Fruit fly (Drosophila melanogaster) whole organism, adult: ENCODE results near the gene crc.

Source experiments
- CG5204 ChIP-seq: fragments of 200-800 bp; sonication (Bioruptor generic); optimal IDR thresholded peaks from 2 replicates; lab custom pipeline; 2016; ENCODE audit warnings: missing biosample characterization, missing genetic modification characterization
- Clk ChIP-seq: fragments of 200-800 bp; sonication (Bioruptor generic); optimal IDR thresholded peaks from 2 replicates; lab custom pipeline; 2017; ENCODE audit warnings: missing biosample characterization, missing genetic modification characterization
- Crg-1 ChIP-seq: fragments of 200-800 bp; sonication (Bioruptor generic); optimal IDR thresholded peaks from 2 replicates; lab custom pipeline; 2016; ENCODE audit warnings: missing biosample characterization, missing genetic modification characterization
- bab1 ChIP-seq: fragments of 200-800 bp; sonication (Bioruptor generic); optimal IDR thresholded peaks from 3 replicates; lab custom pipeline; 2019; ENCODE audit warnings: missing biosample characterization, mild to moderate bottlenecking, missing genetic modification characterization, moderate library complexity
- cic ChIP-seq: fragments of 200-800 bp; sonication (Bioruptor generic); optimal IDR thresholded peaks from 2 replicates; lab custom pipeline; 2017; ENCODE audit warnings: missing biosample characterization, mild to moderate bottlenecking, missing genetic modification characterization, moderate library complexity
- cnc ChIP-seq, 2 experiments: fragments of >200 bp; optimal IDR thresholded peaks; 2 replicates each; lab custom pipeline; 2017

DNA sequence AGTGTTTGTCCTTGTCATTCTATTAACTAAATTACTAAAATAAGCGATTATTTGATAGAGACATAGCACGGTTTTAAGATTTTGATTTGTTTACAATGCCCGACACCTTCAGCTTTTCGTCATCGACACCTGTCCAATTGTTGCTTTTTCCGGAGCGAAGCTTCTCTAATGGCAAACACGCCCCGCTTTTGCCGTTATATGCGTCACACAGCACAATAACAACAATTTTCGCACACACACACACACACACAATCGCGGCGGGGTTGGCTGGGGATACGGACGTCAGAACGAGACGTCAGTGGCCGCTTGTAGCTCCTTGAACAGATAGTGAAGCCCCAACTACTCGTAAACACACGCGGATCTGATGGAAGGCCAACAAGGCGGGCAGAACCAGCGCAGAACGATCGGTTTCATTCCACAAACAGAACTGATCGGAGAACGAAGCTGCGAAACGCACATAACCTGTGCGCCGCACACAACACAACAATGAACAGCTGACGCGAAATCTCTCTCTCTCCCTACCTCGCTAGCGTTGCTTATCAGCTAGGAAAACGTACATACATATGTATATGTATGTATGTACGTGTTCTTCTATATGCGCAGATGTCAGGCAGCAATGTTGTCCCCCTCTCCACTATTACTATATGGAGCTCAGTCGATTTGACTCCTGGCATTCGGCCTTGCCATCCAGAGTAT lies 1.5 kb upstream of the crc start:
- TF ChIP-seq Clk (GFP tag; lab: Kevin White, UChicago) (no peak), CG5204 (no peak), Crg-1 (GFP tag; lab: Kevin White, UChicago) (peak; percentile 39), cic (GFP tag; lab: Kevin White, UChicago) (peak; percentile 94), cnc (optimal IDR thresholded peaks at IDR 0.05; lab: Kevin White, UChicago) (no peak), bab1 (peak; percentile 20)
